Fruit fly (Drosophila melanogaster): Measurements from ENCODE around the gene CG17224.

CG17224 gene

DNA sequence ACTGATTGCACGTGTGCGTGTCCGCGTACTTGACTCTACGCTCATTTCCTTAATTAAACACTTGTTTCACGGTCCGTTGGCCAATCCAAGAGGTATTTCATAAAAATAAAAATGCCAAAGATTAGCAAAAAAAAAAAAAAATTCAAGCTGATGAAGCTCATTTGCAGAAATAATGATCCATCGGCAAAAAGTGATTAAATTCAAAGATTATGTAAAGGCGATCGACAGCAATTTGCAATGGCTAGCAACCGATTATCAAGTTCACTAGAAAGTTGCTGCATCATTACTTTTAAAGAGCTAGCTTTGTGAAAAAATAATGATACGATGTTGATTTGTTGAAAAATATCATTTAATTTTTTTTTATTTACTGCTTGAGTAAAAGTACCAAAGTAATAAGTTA is 8.7 kb downstream of the CG17224 start:
- TF ChIP-seq CG12605 (GFP tag; IDR thresholded peaks at IDR 0.05) (no peak), CG8301 (tag; optimal IDR thresholded peaks at IDR 0.05) (no peak), CG32121 (GFP tag; IDR thresholded peaks at IDR 0.05) (no peak), CG17806 (tag; optimal IDR thresholded peaks at IDR 0.05) (no peak), CG13204 (GFP tag; optimal IDR thresholded peaks at IDR 0.05) (no peak), EcR (GFP tag; optimal IDR thresholded peaks at IDR 0.05) (no peak), gl (tag; optimal IDR thresholded peaks at IDR 0.05) (no peak), Ets98B (GFP tag; IDR thresholded peaks at IDR 0.05) (no peak), CG9948 (tag; optimal IDR thresholded peaks at IDR 0.05) (no peak)

DNA sequence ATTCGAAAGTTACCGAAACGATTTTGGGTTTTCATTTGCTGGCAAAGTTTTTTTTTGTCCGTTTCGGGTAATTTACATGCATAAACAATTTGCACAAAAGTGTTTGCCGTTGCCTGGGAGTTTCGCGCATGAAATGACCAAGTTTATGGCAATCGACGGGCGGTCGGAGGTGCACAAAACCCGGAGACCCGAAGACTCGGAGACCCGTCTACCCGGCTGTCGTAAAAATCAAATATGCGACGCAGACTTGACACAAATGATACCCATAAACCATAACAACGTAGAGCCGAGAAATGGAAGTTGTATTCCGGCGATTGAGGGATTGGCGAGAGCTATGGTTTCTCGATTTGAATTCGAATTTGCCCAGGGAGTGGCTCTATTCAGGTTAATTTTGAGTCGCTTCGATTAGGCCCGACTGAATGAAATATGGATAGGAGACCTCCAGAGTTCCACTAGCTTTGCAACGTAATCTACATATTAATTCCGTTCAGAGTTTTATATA is 11.1 kb downstream of the CG17224 start:
- no peak for TF ChIP-seq EcR (GFP tag; optimal IDR thresholded peaks at IDR 0.05)

DNA sequence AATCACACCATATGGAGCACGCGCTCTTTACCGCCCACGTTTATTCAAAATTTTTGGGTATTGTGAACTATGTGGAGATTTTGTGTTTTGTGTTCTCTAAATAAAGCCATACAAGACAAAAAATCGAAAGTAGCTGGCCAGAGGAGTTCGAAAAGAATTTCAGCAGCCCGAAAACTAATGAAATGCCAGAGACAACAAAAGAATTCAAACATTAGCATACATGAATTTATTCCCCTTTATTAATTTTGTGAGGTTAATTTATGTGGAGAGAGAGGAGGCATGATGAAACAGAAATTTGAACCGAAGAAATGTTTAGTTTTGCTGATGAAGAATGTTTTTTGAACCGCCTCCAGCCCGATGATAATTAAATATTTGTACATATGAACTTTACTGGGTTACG is 11.9 kb downstream of the CG17224 start:
- TF ChIP-seq CG12605 (GFP tag; IDR thresholded peaks at IDR 0.05) (no peak), Pif1B (GFP tag; optimal IDR thresholded peaks at IDR 0.05) (no peak), CG17806 (tag; optimal IDR thresholded peaks at IDR 0.05) (no peak), CG34367 (tag; optimal IDR thresholded peaks at IDR 0.05) (no peak), CG8301 (tag; optimal IDR thresholded peaks at IDR 0.05) (no peak), fd96Ca (GFP tag; IDR thresholded peaks at IDR 0.05) (no peak), CG10348 (GFP tag; IDR thresholded peaks at IDR 0.05) (no peak), Snoo (tag; optimal IDR thresholded peaks at IDR 0.05) (no peak), rn (GFP tag; IDR thresholded peaks at IDR 0.05) (no peak), EcR (GFP tag; optimal IDR thresholded peaks at IDR 0.05) (no peak), CG9948 (tag; optimal IDR thresholded peaks at IDR 0.05) (no peak), CG14655 (GFP tag; optimal IDR thresholded peaks at IDR 0.05) (no peak), D1 (tag; optimal IDR thresholded peaks at IDR 0.05) (no peak), CG8159 (tag; optimal IDR thresholded peaks at IDR 0.05) (no peak), CG13204 (GFP tag; optimal IDR thresholded peaks at IDR 0.05) (no peak), CG32121 (GFP tag; IDR thresholded peaks at IDR 0.05) (no peak), Ets98B (GFP tag; IDR thresholded peaks at IDR 0.05) (no peak), CG4496 (GFP tag; IDR thresholded peaks at IDR 0.05) (no peak), Pif1A (GFP tag; optimal IDR thresholded peaks at IDR 0.05) (no peak), CG15710 (tag; optimal IDR thresholded peaks at IDR 0.05) (no peak)

DNA sequence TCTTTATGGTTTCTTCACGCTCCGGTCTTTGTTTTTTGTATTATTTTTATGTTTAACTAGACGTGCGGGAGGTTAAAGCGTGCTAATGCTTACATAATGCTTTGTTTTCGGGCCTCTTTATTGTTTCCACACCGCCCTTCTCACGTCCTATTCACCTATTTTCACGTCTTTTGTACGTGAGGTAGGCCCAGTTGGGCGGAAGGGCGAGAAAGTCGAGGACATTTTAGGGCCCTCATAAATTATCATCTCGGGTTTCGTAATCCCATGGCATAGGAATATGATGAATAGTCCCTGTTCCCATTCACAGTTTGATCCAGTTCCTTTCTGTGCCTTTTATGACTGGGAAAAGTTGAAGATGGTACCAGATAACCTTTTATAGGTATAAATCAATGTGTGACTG is 12.6 kb downstream of the CG17224 start:
- TF ChIP-seq CG17806 (tag; optimal IDR thresholded peaks at IDR 0.05), result no peak
- no peak for TF ChIP-seq rn (GFP tag; IDR thresholded peaks at IDR 0.05)
- TF ChIP-seq Pif1B (GFP tag; optimal IDR thresholded peaks at IDR 0.05), result no peak
- TF ChIP-seq fd96Ca (GFP tag; IDR thresholded peaks at IDR 0.05), result no peak
- TF ChIP-seq EcR (GFP tag; optimal IDR thresholded peaks at IDR 0.05), result no peak
- TF ChIP-seq CG8159 (tag; optimal IDR thresholded peaks at IDR 0.05), result no peak
- TF ChIP-seq Ets98B (GFP tag; IDR thresholded peaks at IDR 0.05), result no peak
- TF ChIP-seq gl (tag; optimal IDR thresholded peaks at IDR 0.05), result no peak
- no peak for TF ChIP-seq CG4496 (GFP tag; IDR thresholded peaks at IDR 0.05)

DNA sequence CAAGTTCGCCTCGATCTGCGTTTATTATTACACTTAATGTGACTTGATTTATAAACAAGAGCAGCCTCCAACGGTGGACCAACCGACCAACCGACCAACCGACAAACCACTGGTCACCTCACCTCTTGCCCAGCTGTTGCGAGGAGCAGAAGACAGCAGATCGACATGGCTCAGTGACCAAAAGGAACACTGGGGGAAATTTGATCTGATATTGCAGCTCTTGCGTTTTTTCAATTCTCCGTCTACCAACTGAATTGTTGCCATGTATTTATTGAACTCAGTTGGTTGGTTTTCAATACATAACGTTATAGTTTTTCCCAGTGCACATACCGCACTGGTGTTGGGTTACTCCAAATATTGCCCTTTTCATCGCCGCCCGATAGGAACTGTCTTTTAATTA is 13.5 kb downstream of the CG17224 start:
- TF ChIP-seq Ets98B (GFP tag; IDR thresholded peaks at IDR 0.05), result no peak
- peak; percentile 53 for TF ChIP-seq CG17806 (tag; optimal IDR thresholded peaks at IDR 0.05)
- TF ChIP-seq CG10348 (GFP tag; IDR thresholded peaks at IDR 0.05), result no peak
- no peak for TF ChIP-seq CG32121 (GFP tag; IDR thresholded peaks at IDR 0.05)
- TF ChIP-seq fd96Ca (GFP tag; IDR thresholded peaks at IDR 0.05), result peak; percentile 55; the same call in 2 of the 3 replicates
- TF ChIP-seq D1 (tag; optimal IDR thresholded peaks at IDR 0.05), result no peak
- TF ChIP-seq EcR (GFP tag; optimal IDR thresholded peaks at IDR 0.05), result peak; percentile 61
- peak; percentile 33 for TF ChIP-seq CG13204 (GFP tag; optimal IDR thresholded peaks at IDR 0.05)
- TF ChIP-seq CG8159 (tag; optimal IDR thresholded peaks at IDR 0.05), result peak; percentile 41
- peak; percentile 10 for TF ChIP-seq CG9948 (tag; optimal IDR thresholded peaks at IDR 0.05)
- TF ChIP-seq CG34367 (tag; optimal IDR thresholded peaks at IDR 0.05), result peak; percentile 25
- no peak for TF ChIP-seq CG12605 (GFP tag; IDR thresholded peaks at IDR 0.05)
- TF ChIP-seq Pif1A (GFP tag; optimal IDR thresholded peaks at IDR 0.05), result peak; percentile 18
- peak; percentile 44; the same call in 2 of the 3 replicates for TF ChIP-seq CG4496 (GFP tag; IDR thresholded peaks at IDR 0.05)
- TF ChIP-seq rn (GFP tag; IDR thresholded peaks at IDR 0.05), result no peak
- TF ChIP-seq CG8301 (tag; optimal IDR thresholded peaks at IDR 0.05), result no peak
- peak; percentile 11 for TF ChIP-seq Snoo (tag; optimal IDR thresholded peaks at IDR 0.05)
- no peak for TF ChIP-seq CG14655 (GFP tag; optimal IDR thresholded peaks at IDR 0.05)
- peak; percentile 4 for TF ChIP-seq Pif1B (GFP tag; optimal IDR thresholded peaks at IDR 0.05)
- peak; percentile 3 for TF ChIP-seq gl (tag; optimal IDR thresholded peaks at IDR 0.05)
- peak; percentile 45 for TF ChIP-seq CG15710 (tag; optimal IDR thresholded peaks at IDR 0.05)

DNA sequence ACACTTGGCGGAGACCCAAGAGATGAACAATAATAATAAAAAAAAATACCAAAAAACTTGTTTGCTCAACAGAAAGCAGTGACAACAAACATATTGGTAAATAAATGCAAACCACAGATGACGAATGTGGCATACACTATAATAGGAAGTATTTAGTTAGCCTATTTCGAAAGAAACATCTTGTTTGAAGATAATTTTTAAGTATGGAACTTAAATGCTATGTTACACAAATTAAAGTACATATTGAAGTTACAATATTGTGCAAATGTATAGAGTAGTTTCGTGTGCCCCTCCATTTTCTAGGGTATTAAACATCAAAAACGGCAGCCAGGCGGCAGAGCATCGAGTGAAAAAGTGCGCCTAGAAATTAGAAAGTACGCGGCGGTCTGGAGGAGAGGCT is 14.7 kb downstream of the CG17224 start:
- TF ChIP-seq Ets98B (GFP tag; IDR thresholded peaks at IDR 0.05) (peak; percentile 89), CG10348 (GFP tag; IDR thresholded peaks at IDR 0.05) (peak; percentile 57; the same call in 1 of the 2 replicates), CG32121 (GFP tag; IDR thresholded peaks at IDR 0.05) (peak; percentile 85), CG12605 (GFP tag; IDR thresholded peaks at IDR 0.05) (no peak), CG17806 (tag; optimal IDR thresholded peaks at IDR 0.05) (no peak), EcR (GFP tag; optimal IDR thresholded peaks at IDR 0.05) (no peak), CG14655 (GFP tag; optimal IDR thresholded peaks at IDR 0.05) (peak; percentile 81), Pif1A (GFP tag; optimal IDR thresholded peaks at IDR 0.05) (peak; percentile 59), rn (GFP tag; IDR thresholded peaks at IDR 0.05) (peak; percentile 44; the same call in 1 of the 2 replicates), CG8301 (tag; optimal IDR thresholded peaks at IDR 0.05) (peak; percentile 90), CG34367 (tag; optimal IDR thresholded peaks at IDR 0.05) (no peak), CG4496 (GFP tag; IDR thresholded peaks at IDR 0.05) (peak; percentile 73)
